In genomic region chr3L:1295693-1296092, dm6 we compare ENCODE assay signal across 6 fruit fly cellular contexts.
TF ChIP-seq lines count a peak whose summit lies in the region.

TSS of gene Rabex-5 (plus strand) at chr3L:1295913.

- TF ChIP-seq CTCF in S2 (optimal IDR thresholded peaks at IDR 0.05; lab: Kevin White, UChicago) = peak; percentile 12 to 38
- TF ChIP-seq CTCF in whole organism, embryonic (GFP tag; optimal IDR thresholded peaks at IDR 0.05; lab: Kevin White, UChicago) = no peak

TF ChIP-seq in whole organism, adult, 20 proteins besides CTCF, POLR2A, EP300 and RAD21:
- TF ChIP-seq pad (GFP tag; optimal IDR thresholded peaks at IDR 0.05; lab: Kevin White, UChicago) = peak; percentile 2
- TF ChIP-seq CG1620 (GFP tag; optimal IDR thresholded peaks at IDR 0.05; lab: Kevin White, UChicago) = peak; percentile 49
- TF ChIP-seq cic (GFP tag; optimal IDR thresholded peaks at IDR 0.05; lab: Kevin White, UChicago) = no peak

TF ChIP-seq in whole organism, embryonic, 481 proteins besides CTCF, POLR2A, EP300 and RAD21 (continues in another document):
- TF ChIP-seq H2.0 (GFP tag; IDR thresholded peaks at IDR 0.05; lab: Robert Waterston, UW) (no peak; the same call in 1 of the 2 replicates), Dad (GFP tag; optimal IDR thresholded peaks at IDR 0.05; lab: Kevin White, UChicago) (no peak), Bgb (GFP tag; IDR thresholded peaks at IDR 0.05; lab: Robert Waterston, UW; ENCODE audit: partially characterized antibody) (peak; percentile 90), tx (GFP tag; optimal IDR thresholded peaks at IDR 0.05; lab: Kevin White, UChicago) (peak; percentile 21), CG1832 (GFP tag; optimal IDR thresholded peaks at IDR 0.05; lab: Kevin White, UChicago) (no peak), D19B (GFP tag; optimal IDR thresholded peaks at IDR 0.05; lab: Kevin White, UChicago) (no peak), psq (GFP tag; optimal IDR thresholded peaks at IDR 0.05; lab: Kevin White, UChicago) (no peak), Sin3A (optimal IDR thresholded peaks at IDR 0.05; lab: Kevin White, UChicago) (peak; percentile 36), CG30403 (GFP tag; optimal IDR thresholded peaks at IDR 0.05; lab: Kevin White, UChicago) (peak; percentile 41), mld (GFP tag; IDR thresholded peaks at IDR 0.05; lab: Robert Waterston, UW; ENCODE audit: partially characterized antibody) (peak; percentile 66; the same call in 2 of the 3 replicates), Opbp (GFP tag; IDR thresholded peaks at IDR 0.05; lab: Robert Waterston, UW; ENCODE audit: partially characterized antibody) (peak; percentile 89), mam (GFP tag; optimal IDR thresholded peaks at IDR 0.05; lab: Kevin White, UChicago) (peak; percentile 54), HLHmδ (GFP tag; optimal IDR thresholded peaks at IDR 0.05; lab: Kevin White, UChicago) (no peak), CG17912 (GFP tag; optimal IDR thresholded peaks at IDR 0.05; lab: Kevin White, UChicago) (peak; percentile 39), chif (GFP tag; optimal IDR thresholded peaks at IDR 0.05; lab: Kevin White, UChicago) (peak in 1 of 2 experiments; percentile 29), CHES-1-like (GFP tag; optimal IDR thresholded peaks at IDR 0.05; lab: Kevin White, UChicago) (peak; percentile 67), Nf-YB (GFP tag; optimal IDR thresholded peaks at IDR 0.05; lab: Kevin White, UChicago) (no peak), Hr51 (GFP tag; optimal IDR thresholded peaks at IDR 0.05; lab: Kevin White, UChicago) (peak in 1 of 2 experiments; percentile 23), CoRest (tag; optimal IDR thresholded peaks at IDR 0.05; lab: Kevin White, UChicago) (peak; percentile 94), Bteb2 (GFP tag; optimal IDR thresholded peaks at IDR 0.05; lab: Kevin White, UChicago) (peak; percentile 36)

TF ChIP-seq in whole organism, prepupa, 60 proteins besides CTCF, POLR2A, EP300 and RAD21 (continues in another document):
- TF ChIP-seq CG34406 (GFP tag; optimal IDR thresholded peaks at IDR 0.05; lab: Kevin White, UChicago) (no peak), Ets96B (tag; optimal IDR thresholded peaks at IDR 0.05; lab: Kevin White, UChicago) (no peak), Ets21C (GFP tag; optimal IDR thresholded peaks at IDR 0.05; lab: Kevin White, UChicago) (peak; percentile 13), Eip75B (GFP tag; optimal IDR thresholded peaks at IDR 0.05; lab: Kevin White, UChicago) (no peak), acj6 (GFP tag; optimal IDR thresholded peaks at IDR 0.05; lab: Kevin White, UChicago) (peak; percentile 12), CG4318 (GFP tag; optimal IDR thresholded peaks at IDR 0.05; lab: Kevin White, UChicago) (no peak), CG10631 (GFP tag; optimal IDR thresholded peaks at IDR 0.05; lab: Kevin White, UChicago) (no peak), Sox14 (GFP tag; optimal IDR thresholded peaks at IDR 0.05; lab: Kevin White, UChicago) (peak; percentile 75), eg (GFP tag; IDR thresholded peaks at IDR 0.05; lab: Robert Waterston, UW) (0 out of 3 replicates have a peak, but pooled peaks have one; percentile 16), CG8319 (GFP tag; optimal IDR thresholded peaks at IDR 0.05; lab: Kevin White, UChicago) (no peak), fd85E (GFP tag; optimal IDR thresholded peaks at IDR 0.05; lab: Kevin White, UChicago) (no peak), svp (GFP tag; lab: Kevin White, UChicago) (peak; percentile 90), dsx (GFP tag; optimal IDR thresholded peaks at IDR 0.05; lab: Kevin White, UChicago; ENCODE audit: poor library complexity, severe bottlenecking) (no peak), vri (GFP tag; optimal IDR thresholded peaks at IDR 0.05; lab: Kevin White, UChicago) (no peak), CG6276 (GFP tag; optimal IDR thresholded peaks at IDR 0.05; lab: Kevin White, UChicago) (no peak), CG3919 (GFP tag; optimal IDR thresholded peaks at IDR 0.05; lab: Kevin White, UChicago) (no peak), CG16779 (tag; optimal IDR thresholded peaks at IDR 0.05; lab: Kevin White, UChicago) (no peak), CG31627 (GFP tag; optimal IDR thresholded peaks at IDR 0.05; lab: Kevin White, UChicago) (peak; percentile 41), CG6163 (GFP tag; IDR thresholded peaks at IDR 0.05; lab: Robert Waterston, UW) (no peak), pdm3 (GFP tag; optimal IDR thresholded peaks at IDR 0.05; lab: Kevin White, UChicago) (no peak), net (GFP tag; optimal IDR thresholded peaks at IDR 0.05; lab: Kevin White, UChicago) (no peak), CG15336 (GFP tag; IDR thresholded peaks at IDR 0.05; lab: Robert Waterston, UW) (0 out of 2 replicates have a peak, but pooled peaks have one; percentile 22), dac (GFP tag; optimal IDR thresholded peaks at IDR 0.05; lab: Kevin White, UChicago) (no peak)

TF ChIP-seq in whole organism, pupa, 21 proteins besides CTCF, POLR2A, EP300 and RAD21:
- TF ChIP-seq CG32121 (GFP tag; IDR thresholded peaks at IDR 0.05; lab: Robert Waterston, UW) (peak; percentile 34; the same call in 1 of the 2 replicates), CG4496 (GFP tag; IDR thresholded peaks at IDR 0.05; lab: Robert Waterston, UW) (0 out of 3 replicates have a peak, but pooled peaks have one; percentile 25), Pif1B (GFP tag; optimal IDR thresholded peaks at IDR 0.05; lab: Kevin White, UChicago) (no peak)

TF ChIP-seq in whole organism, wandering third instar larva, 38 proteins besides CTCF, POLR2A, EP300 and RAD21:
- TF ChIP-seq woc (GFP tag; optimal IDR thresholded peaks at IDR 0.05; lab: Kevin White, UChicago) = peak; percentile 55
- peak; percentile 16 for TF ChIP-seq ey (GFP tag; optimal IDR thresholded peaks at IDR 0.05; lab: Kevin White, UChicago)
- peak; percentile 28 for TF ChIP-seq rgr (GFP tag; optimal IDR thresholded peaks at IDR 0.05; lab: Kevin White, UChicago)
- TF ChIP-seq Rel (GFP tag; optimal IDR thresholded peaks at IDR 0.05; lab: Kevin White, UChicago) = no peak
- TF ChIP-seq Rel (tag; optimal IDR thresholded peaks at IDR 0.05; lab: Kevin White, UChicago) = peak; percentile 100
- peak in 1 of 2 experiments; percentile 43 for TF ChIP-seq foxo (GFP tag; optimal IDR thresholded peaks at IDR 0.05; lab: Kevin White, UChicago)
- TF ChIP-seq Hr83 (GFP tag; optimal IDR thresholded peaks at IDR 0.05; lab: Kevin White, UChicago; ENCODE audit: poor library complexity, severe bottlenecking) = peak; percentile 18
- TF ChIP-seq HLH106 (tag; optimal IDR thresholded peaks at IDR 0.05; lab: Kevin White, UChicago) = peak; percentile 33
- no peak for TF ChIP-seq psq (GFP tag; optimal IDR thresholded peaks at IDR 0.05; lab: Kevin White, UChicago)
- no peak for TF ChIP-seq dl (GFP tag; optimal IDR thresholded peaks at IDR 0.05; lab: Kevin White, UChicago; ENCODE audit: insufficient read depth in 1 of 2, partially characterized antibody in 2 of 2)
